Fruit fly (Drosophila melanogaster) whole organism, pupa: ENCODE results near the gene CG12784.

Source experiments
- CG10348 ChIP-seq: fragments of 200-800 bp; sonication (Bioruptor generic); IDR thresholded peaks from 2 replicates; pipeline ENCODE4 v1.3.6; 2022; ENCODE audit warnings: missing biosample characterization, missing genetic modification characterization
- CG12605 ChIP-seq: fragments of 200-800 bp; sonication (Bioruptor generic); IDR thresholded peaks from 2 replicates; pipeline ENCODE4 v1.3.6; 2022; ENCODE audit warnings: missing biosample characterization, missing genetic modification characterization
- CG13204 ChIP-seq: fragments of 200-800 bp; sonication (Bioruptor generic); optimal IDR thresholded peaks from 2 replicates; lab custom pipeline; 2018; ENCODE audit warnings: missing biosample characterization, mild to moderate bottlenecking, missing genetic modification characterization, moderate library complexity
- CG14655 ChIP-seq: fragments of 200-800 bp; sonication (Bioruptor generic); optimal IDR thresholded peaks from 3 replicates; lab custom pipeline; 2017; ENCODE audit warnings: mild to moderate bottlenecking, missing biosample characterization, missing genetic modification reagents, missing genetic modification characterization
- CG15710 ChIP-seq: fragments of 200-800 bp; sonication (Bioruptor generic); optimal IDR thresholded peaks from 2 replicates; lab custom pipeline; 2018; ENCODE audit warnings: missing biosample characterization, mild to moderate bottlenecking, missing genetic modification characterization, moderate library complexity
- CG17806 ChIP-seq: fragments of 200-800 bp; sonication (Bioruptor generic); optimal IDR thresholded peaks from 2 replicates; lab custom pipeline; 2018; ENCODE audit warnings: missing biosample characterization, mild to moderate bottlenecking, missing genetic modification characterization, moderate library complexity
- CG32121 ChIP-seq: fragments of 200-800 bp; sonication (Bioruptor generic); IDR thresholded peaks from 2 replicates; pipeline ENCODE4 v1.3.6; 2022; ENCODE audit warnings: missing biosample characterization, missing genetic modification characterization
- CG34367 ChIP-seq: fragments of 200-800 bp; sonication (Bioruptor generic); optimal IDR thresholded peaks from 2 replicates; lab custom pipeline; 2018; ENCODE audit warnings: missing biosample characterization, mild to moderate bottlenecking, missing genetic modification characterization
- CG4496 ChIP-seq: fragments of 200-800 bp; sonication (Bioruptor generic); IDR thresholded peaks from 3 replicates; pipeline ENCODE4 v1.3.6; 2022; ENCODE audit warnings: missing biosample characterization, missing genetic modification characterization
- CG8159 ChIP-seq: fragments of 200-800 bp; sonication (Bioruptor generic); optimal IDR thresholded peaks from 3 replicates; lab custom pipeline; 2018; ENCODE audit warnings: missing biosample characterization, mild to moderate bottlenecking, missing genetic modification characterization, moderate library complexity
- CG8301 ChIP-seq: fragments of 200-800 bp; sonication (Bioruptor generic); optimal IDR thresholded peaks from 2 replicates; lab custom pipeline; 2018; ENCODE audit warnings: missing biosample characterization, mild to moderate bottlenecking, missing genetic modification characterization
- CG9948 ChIP-seq: fragments of 200-800 bp; sonication (Bioruptor generic); optimal IDR thresholded peaks from 2 replicates; lab custom pipeline; 2018; ENCODE audit warnings: missing biosample characterization, mild to moderate bottlenecking, missing genetic modification characterization, moderate library complexity
- D1 ChIP-seq: fragments of 200-800 bp; sonication (Bioruptor generic); optimal IDR thresholded peaks from 2 replicates; lab custom pipeline; 2018; ENCODE audit warnings: missing biosample characterization, mild to moderate bottlenecking, missing genetic modification characterization, moderate library complexity
- EcR ChIP-seq: fragments of 200-800 bp; sonication (Bioruptor generic); optimal IDR thresholded peaks from 3 replicates; lab custom pipeline; 2019; ENCODE audit warnings: missing biosample characterization, missing genetic modification characterization, mild to moderate bottlenecking, moderate library complexity, missing genetic modification reagents
- Ets98B ChIP-seq: fragments of 200-800 bp; sonication (Bioruptor generic); IDR thresholded peaks from 2 replicates; pipeline ENCODE4 v1.3.6; 2022; ENCODE audit warnings: missing biosample characterization, missing genetic modification characterization
- Pif1A ChIP-seq: fragments of 200-800 bp; sonication (Bioruptor generic); optimal IDR thresholded peaks from 3 replicates; lab custom pipeline; 2016; ENCODE audit warnings: missing biosample characterization, missing genetic modification characterization
- Pif1B ChIP-seq: fragments of 200-800 bp; sonication (Bioruptor generic); optimal IDR thresholded peaks from 3 replicates; lab custom pipeline; 2016; ENCODE audit warnings: missing biosample characterization, missing genetic modification characterization
- Snoo ChIP-seq: fragments of 200-800 bp; sonication (Bioruptor generic); optimal IDR thresholded peaks from 3 replicates; lab custom pipeline; 2017; ENCODE audit warnings: missing biosample characterization, mild to moderate bottlenecking, missing genetic modification characterization, inconsistent platforms
- fd96Ca ChIP-seq: fragments of 200-800 bp; sonication (Bioruptor generic); IDR thresholded peaks from 3 replicates; pipeline ENCODE4 v1.3.6; 2022; ENCODE audit warnings: missing biosample characterization, missing genetic modification characterization
- gl ChIP-seq: fragments of 200-800 bp; sonication (Bioruptor generic); optimal IDR thresholded peaks from 2 replicates; lab custom pipeline; 2018; ENCODE audit warnings: missing biosample characterization, mild to moderate bottlenecking, missing genetic modification characterization
- rn ChIP-seq: fragments of 200-800 bp; sonication (Bioruptor generic); IDR thresholded peaks from 2 replicates; pipeline ENCODE4 v1.3.6; 2022; ENCODE audit warnings: missing biosample characterization, missing genetic modification characterization

The CG12784 gene

dm6 chr3R:15768900-15769299 lies 6.0 kb downstream of the CG12784 start:
- no peak for TF ChIP-seq CG10348 (GFP tag; lab: Robert Waterston, UW)
- no peak for TF ChIP-seq EcR (GFP tag; lab: Kevin White, UChicago)
- no peak for TF ChIP-seq D1 (tag; lab: Kevin White, UChicago)

DNA sequence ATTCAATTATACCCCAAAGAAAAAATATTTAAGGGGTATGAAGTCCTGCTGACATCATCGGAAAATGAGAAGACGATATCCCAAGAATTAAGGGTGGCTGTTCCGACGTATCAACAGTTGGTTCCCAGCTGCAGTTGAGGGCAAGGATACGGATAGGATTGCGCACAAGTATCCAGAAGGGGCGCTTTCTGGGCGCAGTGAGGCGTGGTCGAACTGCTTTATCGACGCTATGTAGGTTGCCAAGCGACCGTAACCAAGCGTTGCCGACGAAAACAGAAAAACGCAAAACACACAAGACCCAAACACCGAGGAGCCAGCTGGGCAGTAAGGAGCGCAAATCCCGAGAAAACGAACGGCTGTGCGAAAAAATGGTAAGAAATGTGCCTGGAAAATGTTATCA lies 11.2 kb downstream of the CG12784 start, which contains the start of gene Ttc26:
Gene Ttc26 (plus strand): TSS at position 289 of the 400 bp plus-strand sequence.
- TF ChIP-seq D1 (tag; lab: Kevin White, UChicago): no peak
- TF ChIP-seq fd96Ca (GFP tag; lab: Robert Waterston, UW): no peak
- TF ChIP-seq rn: no peak
- no peak for TF ChIP-seq CG15710 (tag; lab: Kevin White, UChicago)
- no peak for TF ChIP-seq CG9948
- TF ChIP-seq CG32121 (GFP tag; lab: Robert Waterston, UW): no peak
- no peak for TF ChIP-seq CG10348 (GFP tag; lab: Robert Waterston, UW)
- no peak for TF ChIP-seq CG17806 (tag; lab: Kevin White, UChicago)
- no peak for TF ChIP-seq gl (tag; lab: Kevin White, UChicago)
- no peak for TF ChIP-seq Pif1B (GFP tag; lab: Kevin White, UChicago)
- no peak for TF ChIP-seq EcR (GFP tag; lab: Kevin White, UChicago)
- TF ChIP-seq CG4496 (GFP tag; lab: Robert Waterston, UW): no peak
- TF ChIP-seq CG34367 (tag; lab: Kevin White, UChicago): no peak
- TF ChIP-seq Ets98B: no peak
- no peak for TF ChIP-seq CG8159 (tag; lab: Kevin White, UChicago)
- no peak for TF ChIP-seq Pif1A
- TF ChIP-seq CG8301 (tag; lab: Kevin White, UChicago): no peak

- TF ChIP-seq D1 (tag; lab: Kevin White, UChicago): no peak
- no peak for TF ChIP-seq Snoo
- no peak for TF ChIP-seq Pif1A
- no peak for TF ChIP-seq gl (tag; lab: Kevin White, UChicago)
- no peak for TF ChIP-seq rn
- TF ChIP-seq Ets98B: no peak
- TF ChIP-seq CG4496 (GFP tag; lab: Robert Waterston, UW): no peak
- no peak for TF ChIP-seq CG8301 (tag; lab: Kevin White, UChicago)
- TF ChIP-seq CG17806 (tag; lab: Kevin White, UChicago): no peak
- TF ChIP-seq CG12605 (GFP tag; lab: Robert Waterston, UW): no peak
- no peak for TF ChIP-seq fd96Ca (GFP tag; lab: Robert Waterston, UW)
- no peak for TF ChIP-seq CG14655
- no peak for TF ChIP-seq CG13204 (GFP tag; lab: Kevin White, UChicago)
- TF ChIP-seq CG8159 (tag; lab: Kevin White, UChicago): no peak
- no peak for TF ChIP-seq CG32121 (GFP tag; lab: Robert Waterston, UW)
- no peak for TF ChIP-seq CG15710 (tag; lab: Kevin White, UChicago)
- TF ChIP-seq Pif1B (GFP tag; lab: Kevin White, UChicago): no peak
- no peak for TF ChIP-seq CG34367 (tag; lab: Kevin White, UChicago)
- TF ChIP-seq, all 21 proteins: peak for 0
Measured at dm6 chr3R:15775242-15775641, 12.3 kb downstream of the CG12784 start, which contains the start of gene CG45207. Gene CG45207, minus strand, starts transcription at chr3R:15775342.

- TF ChIP-seq CG4496 (GFP tag; lab: Robert Waterston, UW) (no peak), fd96Ca (GFP tag; lab: Robert Waterston, UW) (no peak), EcR (GFP tag; lab: Kevin White, UChicago) (no peak), CG15710 (tag; lab: Kevin White, UChicago) (no peak), Ets98B (no peak), Snoo (no peak), CG8159 (tag; lab: Kevin White, UChicago) (no peak), gl (tag; lab: Kevin White, UChicago) (no peak), Pif1B (GFP tag; lab: Kevin White, UChicago) (no peak), rn (no peak), CG14655 (no peak), CG13204 (GFP tag; lab: Kevin White, UChicago) (no peak), CG32121 (GFP tag; lab: Robert Waterston, UW) (no peak), D1 (tag; lab: Kevin White, UChicago) (no peak), CG9948 (no peak), CG34367 (tag; lab: Kevin White, UChicago) (no peak)
Measured at dm6 chr3R:15779505-15779904, 16.6 kb downstream of the CG12784 start, which contains the start of gene CG5614. Gene CG5614, plus strand, starts transcription at chr3R:15779805.

- no peak for TF ChIP-seq rn
- no peak for TF ChIP-seq fd96Ca (GFP tag; lab: Robert Waterston, UW)
- no peak for TF ChIP-seq CG10348 (GFP tag; lab: Robert Waterston, UW)
- TF ChIP-seq CG15710 (tag; lab: Kevin White, UChicago): no peak
- TF ChIP-seq CG8159 (tag; lab: Kevin White, UChicago): no peak
- no peak for TF ChIP-seq CG4496 (GFP tag; lab: Robert Waterston, UW)
- TF ChIP-seq CG17806 (tag; lab: Kevin White, UChicago): no peak
- no peak for TF ChIP-seq CG8301 (tag; lab: Kevin White, UChicago)
- TF ChIP-seq D1 (tag; lab: Kevin White, UChicago): no peak
- TF ChIP-seq Pif1A: no peak
- TF ChIP-seq CG13204 (GFP tag; lab: Kevin White, UChicago): no peak
Measured at dm6 chr3R:15784298-15784697, 21.4 kb downstream of the CG12784 start.

DNA sequence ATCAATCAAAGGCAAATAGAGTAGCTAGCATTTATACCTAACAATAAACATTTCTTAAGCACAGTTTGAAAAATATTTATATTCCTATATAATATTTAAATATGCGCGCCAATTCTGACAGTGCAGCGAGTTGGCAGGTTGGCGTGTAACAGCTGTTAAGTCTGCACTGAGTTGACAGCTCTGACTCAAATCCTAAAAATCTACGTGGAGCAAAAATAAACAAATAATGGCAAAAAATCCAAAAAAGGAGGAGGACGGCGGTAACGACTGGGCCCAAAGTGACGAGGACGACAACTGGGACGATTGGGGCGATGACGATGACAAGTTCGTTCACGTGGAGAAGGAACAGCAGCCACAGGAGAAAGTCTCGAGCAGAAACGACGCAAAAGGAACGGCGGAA lies 23.6 kb downstream of the CG12784 start, which contains the start of gene CG9590:
Gene CG9590 (plus strand): TSS at position 166 of the 400 bp plus-strand sequence.
- TF ChIP-seq gl (tag; lab: Kevin White, UChicago) (no peak), Snoo (no peak), D1 (tag; lab: Kevin White, UChicago) (no peak), CG32121 (GFP tag; lab: Robert Waterston, UW) (no peak), CG8301 (tag; lab: Kevin White, UChicago) (no peak), CG17806 (tag; lab: Kevin White, UChicago) (no peak), fd96Ca (GFP tag; lab: Robert Waterston, UW) (no peak), CG4496 (GFP tag; lab: Robert Waterston, UW) (no peak)
